Worm (Caenorhabditis elegans) whole organism, early embryonic: ENCODE measurements around the gene sri-57.
"Not testable (repeated sequence)": the region's sequence is repeated elsewhere in the genome, so short reads cannot be mapped to it uniquely, and the experiment has no call there.

Experiments
- B0310.2 ChIP-seq: sonication (generic microtip); optimal IDR thresholded peaks from 2 replicates; lab custom pipeline; 2016; ENCODE audit warnings: mild to moderate bottlenecking, missing genetic modification characterization, missing compliant biosample characterization
- F13C5.2 ChIP-seq: sonication (generic microtip); optimal IDR thresholded peaks from 2 replicates; lab custom pipeline; 2017; ENCODE audit warnings: mild to moderate bottlenecking, missing genetic modification characterization, inconsistent platforms, missing compliant biosample characterization
- aly-1 ChIP-seq: sonication (generic microtip); optimal IDR thresholded peaks from 2 replicates; lab custom pipeline; 2016; ENCODE audit warnings: missing genetic modification characterization, missing compliant biosample characterization
- ama-1 ChIP-seq: fragments of 150-350 bp; optimal IDR thresholded peaks from 2 replicates; lab custom pipeline; 2014
- ceh-13 ChIP-seq: fragments of 200-800 bp; sonication (Bioruptor generic); optimal IDR thresholded peaks from 2 replicates; lab custom pipeline; 2018; ENCODE audit warnings: mild to moderate bottlenecking, missing genetic modification characterization, missing compliant biosample characterization
- ceh-36 ChIP-seq: sonication (generic microtip); optimal IDR thresholded peaks from 2 replicates; lab custom pipeline; 2016; ENCODE audit warnings: missing genetic modification characterization, inconsistent platforms, missing compliant biosample characterization
- ets-7 ChIP-seq: sonication (generic microtip); optimal IDR thresholded peaks from 2 replicates; lab custom pipeline; 2016; ENCODE audit warnings: missing genotype, missing genetic modification characterization, missing compliant biosample characterization
- flt-1 ChIP-seq: fragments of 200-800 bp; sonication (Bioruptor generic); IDR thresholded peaks from 2 replicates; pipeline ENCODE4 v1.3.6; 2022; ENCODE audit warnings: missing genetic modification characterization, missing compliant biosample characterization
- hmbx-1 ChIP-seq: sonication (generic microtip); optimal IDR thresholded peaks from 2 replicates; lab custom pipeline; 2016; ENCODE audit warnings: mild to moderate bottlenecking, missing genetic modification characterization, missing compliant biosample characterization
- hmg-4 ChIP-seq: fragments of 200-800 bp; sonication (Bioruptor generic); optimal IDR thresholded peaks from 2 replicates; lab custom pipeline; 2018; ENCODE audit warnings: mild to moderate bottlenecking, missing genetic modification characterization, missing compliant biosample characterization
- hnd-1 ChIP-seq: sonication (generic microtip); optimal IDR thresholded peaks from 2 replicates; lab custom pipeline; 2016; ENCODE audit warnings: missing genetic modification characterization, missing compliant biosample characterization
- pes-1 ChIP-seq: fragments of 200-800 bp; sonication (Bioruptor generic); IDR thresholded peaks from 2 replicates; pipeline ENCODE4 v1.3.6; 2022; ENCODE audit warnings: missing genetic modification reagents, missing genetic modification characterization, missing compliant biosample characterization
- scrt-1 ChIP-seq: fragments of 200-800 bp; sonication (Bioruptor generic); IDR thresholded peaks from 2 replicates; pipeline ENCODE4 v1.3.6; 2022; ENCODE audit warnings: missing genetic modification characterization, missing compliant biosample characterization
- sea-1 ChIP-seq: fragments of 200-800 bp; sonication (Bioruptor generic); conservative IDR thresholded peaks from 2 replicates; pipeline ENCODE4 v1.3.6; 2022; ENCODE audit warnings: missing genetic modification characterization, missing compliant biosample characterization
- tbx-11 ChIP-seq: fragments of 200-800 bp; sonication (Bioruptor generic); IDR thresholded peaks from 2 replicates; pipeline ENCODE4 v1.3.6; 2022; ENCODE audit warnings: missing genetic modification characterization, missing compliant biosample characterization
- tbx-37 ChIP-seq: fragments of 200-800 bp; sonication (Bioruptor generic); conservative IDR thresholded peaks from 2 replicates; pipeline ENCODE4 v1.3.6; 2022; ENCODE audit warnings: missing genetic modification reagents, missing genetic modification characterization, missing compliant biosample characterization
- tra-4 ChIP-seq: sonication (generic microtip); optimal IDR thresholded peaks from 2 replicates; lab custom pipeline; 2017; ENCODE audit warnings: missing genetic modification characterization, missing compliant biosample characterization

The sri-57 gene

DNA sequence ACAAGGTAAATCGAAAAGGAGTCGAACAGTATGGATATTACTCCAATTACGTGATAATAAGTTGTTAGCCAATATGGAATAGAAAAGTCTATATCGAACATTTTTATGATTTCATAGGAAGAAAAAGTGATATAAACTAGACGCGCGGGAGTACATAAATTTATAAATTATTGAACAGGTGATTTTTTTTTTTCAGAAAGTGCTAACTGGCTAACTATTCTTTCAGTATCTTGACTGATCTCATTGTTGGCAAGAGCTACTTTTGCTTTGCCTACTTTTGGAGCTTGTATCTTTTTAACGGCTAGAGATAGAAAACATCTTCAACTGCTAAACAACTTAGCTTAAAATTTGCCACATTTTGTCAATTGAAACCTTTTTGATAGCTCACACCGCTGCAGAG, 30.5 kb upstream of the sri-57 start, which contains the start of gene sri-60:
TSS of gene sri-60 (minus strand) at position 101 of the 400 bp plus-strand sequence.
- TF ChIP-seq hmbx-1 (tag; lab: Kevin White, UChicago) (no peak), tbx-37 (GFP tag; lab: Robert Waterston, UW) (no peak), ama-1 (no peak), flt-1 (no peak), ets-7 (tag; lab: Kevin White, UChicago) (no peak)

DNA sequence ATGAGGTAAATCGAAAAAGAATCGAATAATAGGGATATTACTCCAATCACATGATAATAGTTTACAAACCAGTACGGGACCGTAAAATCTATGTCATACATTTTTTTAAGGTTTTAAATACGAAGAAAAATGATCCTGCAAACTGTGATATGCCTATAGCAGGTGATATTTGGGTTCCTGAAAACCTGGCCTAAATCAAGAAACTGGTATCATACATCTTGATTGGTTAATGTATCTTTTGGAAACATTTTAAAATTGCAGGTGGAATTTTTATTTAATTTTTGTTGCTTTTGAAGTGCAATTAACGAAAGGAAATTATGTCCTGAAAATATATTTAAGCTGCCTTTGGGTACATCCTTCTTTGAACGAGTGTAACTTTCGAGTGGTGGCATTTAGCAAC, 28.0 kb upstream of the sri-57 start, which contains the start of gene sri-61:
TSS of gene sri-61 (minus strand) at position 101 of the 400 bp plus-strand sequence.
- TF ChIP-seq ceh-13 (GFP tag; lab: Kevin White, UChicago) (no peak), flt-1 (no peak), hmbx-1 (tag; lab: Kevin White, UChicago) (no peak), B0310.2 (tag; lab: Kevin White, UChicago) (no peak), aly-1 (tag; lab: Kevin White, UChicago) (no peak), F13C5.2 (no peak), hnd-1 (no peak), ets-7 (tag; lab: Kevin White, UChicago) (no peak), ama-1 (no peak), pes-1 (GFP tag; lab: Robert Waterston, UW) (no peak), scrt-1 (no peak), ceh-36 (tag; lab: Kevin White, UChicago) (no peak), tra-4 (tag; lab: Kevin White, UChicago) (no peak), tbx-11 (GFP tag; lab: Robert Waterston, UW) (no peak), hmg-4 (GFP tag; lab: Kevin White, UChicago) (no peak), sea-1 (GFP tag; lab: Robert Waterston, UW) (no peak), tbx-37 (GFP tag; lab: Robert Waterston, UW) (no peak)

DNA sequence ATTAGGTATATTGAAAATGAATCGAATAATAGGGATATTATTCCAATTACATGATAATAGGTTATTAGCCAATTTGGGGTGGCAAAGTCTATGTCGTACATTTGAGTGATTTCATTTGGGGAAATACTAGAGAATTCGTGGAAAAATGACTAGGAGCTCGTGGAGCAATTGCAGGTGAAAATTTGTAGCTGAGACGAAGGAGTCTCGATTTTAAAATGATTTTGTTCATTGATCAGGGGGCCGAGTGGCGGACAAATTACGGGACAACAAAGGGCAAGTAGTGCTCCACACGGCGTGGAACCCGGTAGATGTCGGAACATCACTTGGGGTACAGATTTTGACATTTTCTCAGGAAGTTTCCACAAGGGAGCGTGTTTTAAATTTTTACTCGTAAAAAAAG, 26.2 kb upstream of the sri-57 start, which contains the start of gene sri-62:
TSS of gene sri-62 (minus strand) at position 101 of the 400 bp plus-strand sequence.
- no peak for TF ChIP-seq ets-7 (tag; lab: Kevin White, UChicago)
- no peak for TF ChIP-seq tbx-37 (GFP tag; lab: Robert Waterston, UW)
- no peak for TF ChIP-seq ceh-36 (tag; lab: Kevin White, UChicago)
- TF ChIP-seq scrt-1: no peak
- TF ChIP-seq F13C5.2: no peak
- TF ChIP-seq sea-1 (GFP tag; lab: Robert Waterston, UW): no peak
- TF ChIP-seq B0310.2 (tag; lab: Kevin White, UChicago): no peak
- no peak for TF ChIP-seq tbx-11 (GFP tag; lab: Robert Waterston, UW)
- TF ChIP-seq tra-4 (tag; lab: Kevin White, UChicago): no peak

ce11 chrII:2695079-2695478, 22.9 kb upstream of the sri-57 start:
- TF ChIP-seq flt-1 (no peak), tbx-11 (GFP tag; lab: Robert Waterston, UW) (no peak), tbx-37 (GFP tag; lab: Robert Waterston, UW) (no peak), ceh-36 (tag; lab: Kevin White, UChicago) (no peak), aly-1 (tag; lab: Kevin White, UChicago) (no peak)

DNA sequence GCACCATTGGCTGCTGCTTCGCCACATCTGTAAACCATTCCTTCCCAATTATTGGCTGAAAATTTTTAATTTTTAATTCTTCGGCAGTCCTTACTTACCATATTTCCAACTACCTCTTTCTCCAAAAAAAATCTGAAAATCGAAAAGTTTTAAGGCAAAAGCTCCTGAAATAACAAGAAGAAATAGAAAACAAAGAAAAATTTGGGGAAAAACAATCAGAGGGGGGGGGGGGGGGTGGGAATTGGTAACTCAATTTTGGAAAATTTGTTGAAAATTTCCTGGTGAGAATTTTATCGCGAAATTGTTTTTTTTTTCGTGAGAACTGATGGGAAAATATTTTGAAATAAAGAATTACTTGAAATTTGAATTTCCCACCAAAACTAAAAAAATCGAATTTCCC, 20.3 kb upstream of the sri-57 start, which contains the start of gene set-11:
TSS of gene set-11 (minus strand) at position 101 of the 400 bp plus-strand sequence.
- TF ChIP-seq hnd-1 (no peak), F13C5.2 (no peak), sea-1 (GFP tag; lab: Robert Waterston, UW) (no peak), tbx-37 (GFP tag; lab: Robert Waterston, UW) (no peak), tbx-11 (GFP tag; lab: Robert Waterston, UW) (no peak), flt-1 (no peak), ceh-36 (tag; lab: Kevin White, UChicago) (no peak), ama-1 (no peak), scrt-1 (no peak), ets-7 (tag; lab: Kevin White, UChicago) (no peak), tra-4 (tag; lab: Kevin White, UChicago) (no peak), aly-1 (tag; lab: Kevin White, UChicago) (no peak), B0310.2 (tag; lab: Kevin White, UChicago) (no peak), ceh-13 (GFP tag; lab: Kevin White, UChicago) (no peak), pes-1 (GFP tag; lab: Robert Waterston, UW) (no peak), hmbx-1 (tag; lab: Kevin White, UChicago) (no peak), hmg-4 (GFP tag; lab: Kevin White, UChicago) (no peak)

- TF ChIP-seq hmg-4 (GFP tag; lab: Kevin White, UChicago) (no peak), pes-1 (GFP tag; lab: Robert Waterston, UW) (no peak), B0310.2 (tag; lab: Kevin White, UChicago) (no peak), hmbx-1 (tag; lab: Kevin White, UChicago) (no peak), ama-1 (no peak), scrt-1 (no peak), ceh-13 (GFP tag; lab: Kevin White, UChicago) (no peak), tbx-11 (GFP tag; lab: Robert Waterston, UW) (no peak), ets-7 (tag; lab: Kevin White, UChicago) (no peak), tbx-37 (GFP tag; lab: Robert Waterston, UW) (no peak), ceh-36 (tag; lab: Kevin White, UChicago) (no peak), aly-1 (tag; lab: Kevin White, UChicago) (no peak), F13C5.2 (no peak), hnd-1 (no peak), tra-4 (tag; lab: Kevin White, UChicago) (no peak), flt-1 (no peak), sea-1 (GFP tag; lab: Robert Waterston, UW) (no peak)
Measured at ce11 chrII:2690080-2690479, 17.9 kb upstream of the sri-57 start, which contains the start of gene nspf-3. Gene nspf-3 (minus strand): TSS chrII:2690180.

DNA sequence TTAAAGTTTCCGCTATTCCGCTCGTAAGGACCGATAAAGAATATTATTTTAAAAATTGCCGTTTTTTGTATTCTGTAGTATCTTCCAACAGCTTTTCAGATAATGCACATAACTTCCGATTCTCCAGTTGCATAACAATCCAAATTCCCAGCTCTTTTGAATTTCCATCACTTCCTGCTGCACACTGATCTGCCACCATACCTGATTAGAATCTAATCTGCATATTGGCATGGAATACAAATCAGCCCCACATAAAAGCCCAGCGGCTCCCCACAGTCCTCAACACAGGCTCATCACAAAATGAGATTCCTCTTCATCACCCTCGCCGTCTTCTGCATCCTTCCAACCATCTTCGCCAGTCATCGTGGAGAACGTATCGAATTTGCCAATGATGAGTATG, 16.4 kb upstream of the sri-57 start, which contains the start of gene nspf-2:
TSS of gene nspf-2 (plus strand) at position 301 of the 400 bp plus-strand sequence.
- TF ChIP-seq hmg-4 (GFP tag; lab: Kevin White, UChicago); ama-1; tbx-11 (GFP tag; lab: Robert Waterston, UW): not testable (repeated sequence)
